Worm (Caenorhabditis elegans): Measurements from ENCODE around the gene W06E11.1.

The W06E11.1 gene

ce11 chrIII:636067-636466, 5.8 kb upstream of the W06E11.1 start, which contains the start of gene T19C3.7:
Gene T19C3.7 (minus strand): TSS chrIII:636167.
- TF ChIP-seq tbp1 (GFP tag; optimal IDR thresholded peaks at IDR 0.05) (no peak), ama-1 (optimal IDR thresholded peaks at IDR 0.05) (no peak), ama-1 (GFP tag; optimal IDR thresholded peaks at IDR 0.05) (no peak), egl-44 (GFP tag; IDR thresholded peaks at IDR 0.05) (no peak), ceh-40 (GFP tag; IDR thresholded peaks at IDR 0.05) (no peak), hmg-1.2 (GFP tag; IDR thresholded peaks at IDR 0.05) (no peak), sdz-38 (tag; optimal IDR thresholded peaks at IDR 0.05) (no peak), die-1 (tag; optimal IDR thresholded peaks at IDR 0.05) (no peak), zim-3 (tag; optimal IDR thresholded peaks at IDR 0.05) (no peak), K11D2.4 (GFP tag; IDR thresholded peaks at IDR 0.05) (no peak), let-607 (tag; optimal IDR thresholded peaks at IDR 0.05) (no peak), mel-28 (tag; optimal IDR thresholded peaks at IDR 0.05; ENCODE audit: borderline replicate concordance) (no peak), attf-6 (GFP tag; IDR thresholded peaks at IDR 0.05) (no peak), tlf-1 (GFP tag; optimal IDR thresholded peaks at IDR 0.05) (no peak), F49E8.2 (tag; optimal IDR thresholded peaks at IDR 0.05; ENCODE audit: insufficient read depth) (no peak)

ce11 chrIII:638319-638718, 3.5 kb upstream of the W06E11.1 start, which contains the start of gene sbds-1:
Gene sbds-1 (minus strand): TSS chrIII:638419.
- no peak for TF ChIP-seq T07F8.4 (tag; optimal IDR thresholded peaks at IDR 0.05)
- no peak for TF ChIP-seq lin-35 (GFP tag; optimal IDR thresholded peaks at IDR 0.05)
- TF ChIP-seq mxl-1 (tag; optimal IDR thresholded peaks at IDR 0.05): no peak
- no peak for TF ChIP-seq ceh-40 (GFP tag; IDR thresholded peaks at IDR 0.05)
- no peak for TF ChIP-seq tbp1 (GFP tag; optimal IDR thresholded peaks at IDR 0.05)
- TF ChIP-seq F33H1.4 (GFP tag; IDR thresholded peaks at IDR 0.05): no peak
- TF ChIP-seq K11D2.4 (GFP tag; IDR thresholded peaks at IDR 0.05): no peak
- TF ChIP-seq B0019.2 (GFP tag; conservative IDR thresholded peaks at IDR 0.05): no peak
- TF ChIP-seq tlf-1 (GFP tag; optimal IDR thresholded peaks at IDR 0.05): no peak
- TF ChIP-seq mcd-1 (GFP tag; IDR thresholded peaks at IDR 0.05): no peak
- no peak for TF ChIP-seq ztf-28 (GFP tag; IDR thresholded peaks at IDR 0.05)

ce11 chrIII:640198-640803, 1.6 kb upstream of the W06E11.1 start, which contains the start of the genes tag-266 and tag-267:
Gene tag-266 (minus strand): TSS chrIII:640226.
Gene tag-267 (plus strand): TSS chrIII:640790.
- TF ChIP-seq nhr-80 (tag; optimal IDR thresholded peaks at IDR 0.05): peak; percentile 12
- no peak for TF ChIP-seq lir-1 (GFP tag; conservative IDR thresholded peaks at IDR 0.05)
- no peak for TF ChIP-seq Y53G8AR.9 (GFP tag; conservative IDR thresholded peaks at IDR 0.05)
- peak; percentile 84 for TF ChIP-seq attf-5 (GFP tag; optimal IDR thresholded peaks at IDR 0.05)
- TF ChIP-seq ceh-58 (GFP tag; IDR thresholded peaks at IDR 0.05): no peak
- no peak for TF ChIP-seq ZK185.1 (tag; optimal IDR thresholded peaks at IDR 0.05; ENCODE audit: poor library complexity, severe bottlenecking)
- TF ChIP-seq athp-1 (tag; optimal IDR thresholded peaks at IDR 0.05): peak; percentile 53
- no peak for TF ChIP-seq F39B2.1 (GFP tag; IDR thresholded peaks at IDR 0.05)
- peak; percentile 60 for TF ChIP-seq ceh-27 (GFP tag; optimal IDR thresholded peaks at IDR 0.05)
- peak; percentile 30; the same call in 1 of the 2 replicates for TF ChIP-seq hmg-1.2 (GFP tag; IDR thresholded peaks at IDR 0.05)
- TF ChIP-seq madf-10 (tag; optimal IDR thresholded peaks at IDR 0.05): peak; percentile 71
- TF ChIP-seq lsl-1 (GFP tag; optimal IDR thresholded peaks at IDR 0.05): peak; percentile 47
- TF ChIP-seq F22D6.2 (tag; optimal IDR thresholded peaks at IDR 0.05): no peak
- no peak for TF ChIP-seq madf-3 (GFP tag; IDR thresholded peaks at IDR 0.05)
- no peak for TF ChIP-seq hlh-26 (GFP tag; conservative IDR thresholded peaks at IDR 0.05)
- TF ChIP-seq lin-35 (GFP tag; optimal IDR thresholded peaks at IDR 0.05): no peak
- no peak for TF ChIP-seq gei-17 (GFP tag; optimal IDR thresholded peaks at IDR 0.05)
- TF ChIP-seq lin-40 (tag; optimal IDR thresholded peaks at IDR 0.05): peak; percentile 68
- TF ChIP-seq ceh-100 (GFP tag; IDR thresholded peaks at IDR 0.05): peak; percentile 97
- TF ChIP-seq egrh-3 (GFP tag; IDR thresholded peaks at IDR 0.05): 0 out of 2 replicates have a peak, but pooled peaks have one; percentile 16
- TF ChIP-seq snpc-1.3 (tag; optimal IDR thresholded peaks at IDR 0.05; ENCODE audit: insufficient read depth): peak; percentile 48
- TF ChIP-seq snpc-4 (GFP tag; optimal IDR thresholded peaks at IDR 0.05): no peak
- peak in 2 of 4 experiments; percentile 2 to 40 for TF ChIP-seq snpc-4 (tag; optimal IDR thresholded peaks at IDR 0.05)
- TF ChIP-seq K12H6.12 (tag; optimal IDR thresholded peaks at IDR 0.05): peak; percentile 82
- TF ChIP-seq B0261.1 (tag; optimal IDR thresholded peaks at IDR 0.05): peak; percentile 6
- no peak for TF ChIP-seq ceh-40 (GFP tag; IDR thresholded peaks at IDR 0.05)

Data from whole organism, young adult.